Worm (Caenorhabditis elegans) whole organism, L4 larva: ENCODE results near the gene nhr-173.

Source experiments
- F10B5.3 ChIP-seq: sonication (generic microtip); optimal IDR thresholded peaks from 2 replicates; lab custom pipeline; 2016; ENCODE audit warnings: mild to moderate bottlenecking, missing genetic modification characterization, missing compliant biosample characterization
- T20F7.1 ChIP-seq: fragments of 200-800 bp; sonication (Bioruptor generic); optimal IDR thresholded peaks from 2 replicates; lab custom pipeline; 2018; ENCODE audit warnings: mild to moderate bottlenecking, missing genetic modification characterization, missing compliant biosample characterization
- Y75B8A.6 ChIP-seq: fragments of 200-800 bp; sonication (Bioruptor generic); IDR thresholded peaks from 2 replicates; pipeline ENCODE4 v1.3.6; 2022; ENCODE audit warnings: missing genetic modification reagents, missing genetic modification characterization, missing compliant biosample characterization
- aha-1 ChIP-seq: fragments of 150-350 bp; peaks from one replicate; lab custom pipeline; 2014; ENCODE audit warnings: missing biosample characterization, missing genetic modification characterization
- aly-2 ChIP-seq: sonication (generic microtip); optimal IDR thresholded peaks from 2 replicates; lab custom pipeline; 2018; ENCODE audit warnings: missing biosample characterization, missing genetic modification characterization
- attf-4 ChIP-seq: sonication (generic microtip); optimal IDR thresholded peaks from 3 replicates; lab custom pipeline; 2017; ENCODE audit warnings: missing biosample characterization, missing genetic modification characterization
- ceh-44 ChIP-seq: fragments of 200-800 bp; sonication (Bioruptor generic); IDR thresholded peaks from 2 replicates; pipeline ENCODE4 v1.3.6; 2022; ENCODE audit warnings: missing genetic modification reagents, missing genetic modification characterization, missing compliant biosample characterization
- daf-16 ChIP-seq, 3 experiments: sonication (generic microtip); optimal IDR thresholded peaks; 2 replicates each; lab custom pipeline; 2016 to 2017; ENCODE audit warnings: missing genetic modification characterization in 3 of 3, missing genetic modification reagents in 3 of 3, mild to moderate bottlenecking in 2 of 3, missing compliant biosample characterization in 2 of 3, missing biosample characterization in 1 of 3, moderate library complexity in 1 of 3
- dmd-6 ChIP-seq: fragments of 200-800 bp; sonication (Bioruptor generic); IDR thresholded peaks from 2 replicates; pipeline ENCODE4 v1.3.6; 2022; ENCODE audit warnings: missing genetic modification reagents, missing genetic modification characterization, missing compliant biosample characterization
- duxl-1 ChIP-seq: sonication (generic microtip); optimal IDR thresholded peaks from 2 replicates; lab custom pipeline; 2016; ENCODE audit warnings: mild to moderate bottlenecking, missing genetic modification characterization, moderate library complexity, missing compliant biosample characterization; ENCODE audit not compliant: poor library complexity
- dve-1 ChIP-seq: sonication (generic microtip); optimal IDR thresholded peaks from 2 replicates; lab custom pipeline; 2017; ENCODE audit warnings: antibody characterized with exemption, mild to moderate bottlenecking, missing genetic modification characterization, missing compliant biosample characterization; ENCODE audit not compliant: insufficient read depth
- egl-27 ChIP-seq: sonication (generic microtip); optimal IDR thresholded peaks from 3 replicates; lab custom pipeline; 2017; ENCODE audit warnings: missing biosample characterization, missing genetic modification reagents, missing genetic modification characterization
- egl-43 ChIP-seq: fragments of 200-800 bp; sonication (Bioruptor generic); IDR thresholded peaks from 2 replicates; pipeline ENCODE4 v1.3.6; 2022; ENCODE audit warnings: missing genetic modification reagents, missing genetic modification characterization, missing compliant biosample characterization
- hif-1 ChIP-seq, 2 experiments: sonication (generic microtip); optimal IDR thresholded peaks; 2 replicates each; lab custom pipeline; 2016 to 2017; ENCODE audit warnings: missing compliant biosample characterization in 2 of 2, missing genetic modification characterization in 2 of 2, missing genetic modification reagents in 2 of 2, missing genotype in 2 of 2, mild to moderate bottlenecking in 1 of 2
- hlh-11 ChIP-seq: fragments of 200-800 bp; sonication (Bioruptor generic); optimal IDR thresholded peaks from 2 replicates; lab custom pipeline; 2018; ENCODE audit warnings: mild to moderate bottlenecking, missing genetic modification characterization, missing compliant biosample characterization
- lir-3 ChIP-seq: sonication (generic microtip); optimal IDR thresholded peaks from 2 replicates; lab custom pipeline; 2016; ENCODE audit warnings: mild to moderate bottlenecking, missing genetic modification characterization, missing compliant biosample characterization
- mxl-2 ChIP-seq: fragments of 200-800 bp; sonication (Bioruptor generic); conservative IDR thresholded peaks from 2 replicates; pipeline ENCODE4 v1.3.6; 2022; ENCODE audit warnings: missing genetic modification reagents, missing genetic modification characterization, missing compliant biosample characterization
- nhr-111 ChIP-seq: fragments of 200-800 bp; sonication (Bioruptor generic); optimal IDR thresholded peaks from 2 replicates; lab custom pipeline; 2018; ENCODE audit warnings: mild to moderate bottlenecking, missing genetic modification characterization, missing compliant biosample characterization
- nhr-28 ChIP-seq: fragments of 150-350 bp; optimal IDR thresholded peaks from 2 replicates; lab custom pipeline; 2014; ENCODE audit warnings: missing biosample characterization, missing genetic modification characterization
- php-3 ChIP-seq: fragments of 200-800 bp; sonication (Bioruptor generic); IDR thresholded peaks from 2 replicates; pipeline ENCODE4 v1.3.6; 2022; ENCODE audit warnings: missing genetic modification reagents, missing genetic modification characterization, missing compliant biosample characterization
- pqm-1 ChIP-seq: sonication (generic microtip); optimal IDR thresholded peaks from 2 replicates; lab custom pipeline; 2017; ENCODE audit warnings: missing biosample characterization, missing genetic modification characterization
- skn-1 ChIP-seq: fragments of 150-350 bp; optimal IDR thresholded peaks from 2 replicates; lab custom pipeline; 2014; ENCODE audit warnings: missing biosample characterization, missing genetic modification characterization
- unc-39 ChIP-seq: sonication (generic microtip); optimal IDR thresholded peaks from 2 replicates; lab custom pipeline; 2017; ENCODE audit warnings: missing biosample characterization, missing genetic modification characterization
- unc-62 ChIP-seq, 3 experiments: fragments of 150-350 bp in 1 of 3; sonication (generic microtip); optimal IDR thresholded peaks in 2 of 3; peaks in 1 of 3; 1 replicate in 1 of 3; 2 replicates in 2 of 3; lab custom pipeline; 2014 to 2017; ENCODE audit warnings: missing biosample characterization in 3 of 3, missing genetic modification characterization in 3 of 3, missing genetic modification reagents in 3 of 3, missing genotype in 1 of 3
- vab-7 ChIP-seq: fragments of 200-800 bp; sonication (Bioruptor generic); IDR thresholded peaks from 2 replicates; pipeline ENCODE4 v1.3.6; 2022; ENCODE audit warnings: missing genetic modification reagents, missing genetic modification characterization, missing compliant biosample characterization
- zag-1 ChIP-seq: fragments of 150-350 bp; optimal IDR thresholded peaks from 2 replicates; lab custom pipeline; 2014; ENCODE audit warnings: missing biosample characterization, missing genetic modification characterization
- zip-11 ChIP-seq: fragments of 200-800 bp; sonication (Bioruptor generic); IDR thresholded peaks from 2 replicates; pipeline ENCODE4 v1.3.6; 2022; ENCODE audit warnings: missing genetic modification characterization, missing compliant biosample characterization
- zip-2 ChIP-seq: fragments of 150-350 bp; optimal IDR thresholded peaks from 2 replicates; lab custom pipeline; 2014; ENCODE audit warnings: missing biosample characterization, missing genetic modification characterization
- ztf-7 ChIP-seq: fragments of 150-350 bp; optimal IDR thresholded peaks from 2 replicates; lab custom pipeline; 2014; ENCODE audit warnings: missing biosample characterization, missing genetic modification characterization

nhr-173 gene

ce11 chrX:6672519-6672918 lies 17.2 kb downstream of the nhr-173 start, which contains the start of gene col-172 (continued):
- TF ChIP-seq zip-2 (tag; lab: Kevin White, UChicago) = no peak
- TF ChIP-seq zip-11 (GFP tag; lab: Robert Waterston, UW) = no peak
- no peak for TF ChIP-seq php-3 (GFP tag; lab: Robert Waterston, UW)
- TF ChIP-seq, all 104 proteins: peak for 0

DNA sequence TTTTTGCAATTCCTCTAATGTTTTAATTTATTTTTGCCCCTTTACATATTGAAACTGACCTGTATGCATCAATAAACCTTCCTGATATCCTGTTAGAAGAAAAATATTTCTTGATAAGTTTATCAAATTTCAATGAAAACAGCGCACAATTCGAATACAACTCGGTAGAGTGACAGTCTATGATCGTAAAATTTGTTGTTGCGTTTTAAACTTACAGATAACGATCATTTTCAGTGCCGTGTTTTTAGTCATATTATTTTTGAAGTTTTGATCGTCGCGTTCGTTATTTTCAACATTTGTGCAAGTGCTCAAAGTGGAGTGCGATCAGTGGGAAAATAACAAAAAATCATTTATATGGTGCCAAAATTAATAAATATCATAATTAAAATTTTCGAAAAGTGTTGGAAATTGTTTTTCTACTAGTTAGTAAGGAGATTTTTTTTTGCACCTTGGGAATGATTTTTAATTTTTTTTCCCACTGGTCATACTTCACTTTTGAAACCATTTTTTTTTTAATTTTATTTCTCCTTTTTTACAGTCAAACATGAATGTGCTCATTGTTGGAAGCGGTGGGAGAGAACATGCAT lies 19.1 kb downstream of the nhr-173 start, which contains the start of gene F38B6.4:
F38B6.4 (plus strand) TSS at position 537 of the 587 bp plus-strand sequence.
- peak; percentile 45 for TF ChIP-seq hlh-11 (tag; lab: Kevin White, UChicago)
- TF ChIP-seq nhr-28 (tag; lab: Kevin White, UChicago) = peak; percentile 75
- peak; percentile 54; the same call in 1 of the 2 replicates for TF ChIP-seq php-3 (GFP tag; lab: Robert Waterston, UW)
- no peak for TF ChIP-seq vab-7 (GFP tag; lab: Robert Waterston, UW)
- no peak for TF ChIP-seq daf-16 (GFP tag; optimal IDR thresholded peaks at IDR 0.05; lab: Kevin White, UChicago)
- peak; percentile 98 for TF ChIP-seq daf-16 (tag; optimal IDR thresholded peaks at IDR 0.05; lab: Kevin White, UChicago)
- peak; percentile 81 for TF ChIP-seq dve-1 (tag; lab: Kevin White, UChicago)
- peak; percentile 58 for TF ChIP-seq dmd-6 (GFP tag; lab: Robert Waterston, UW)
- no peak for TF ChIP-seq ceh-44 (GFP tag; lab: Robert Waterston, UW)
- TF ChIP-seq aly-2 (tag; lab: Kevin White, UChicago) = no peak
- peak; percentile 48 for TF ChIP-seq pqm-1

DNA sequence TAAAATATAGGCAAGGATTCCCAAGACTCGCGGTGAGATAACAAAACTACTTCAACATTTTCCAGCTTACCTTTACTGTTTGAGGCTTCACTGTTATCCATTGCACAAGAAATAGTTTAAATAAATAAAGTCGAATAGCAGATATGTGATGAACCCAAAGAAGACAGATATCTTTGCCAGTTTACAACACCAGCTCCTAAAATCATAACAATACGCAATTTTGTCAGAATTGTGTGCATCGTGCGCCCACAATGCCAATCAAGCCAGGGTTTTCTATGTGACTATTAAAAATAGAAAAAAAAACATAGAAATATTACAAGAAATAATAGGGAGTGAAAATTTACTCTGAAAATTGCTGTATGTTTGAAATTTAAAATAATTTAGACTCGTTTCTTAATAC lies 27.4 kb downstream of the nhr-173 start, which contains the start of gene F38B6.8:
F38B6.8 (minus strand) TSS at position 101 of the 400 bp plus-strand sequence.
- no peak for TF ChIP-seq duxl-1
- TF ChIP-seq egl-43 (GFP tag; lab: Robert Waterston, UW) = no peak
- TF ChIP-seq unc-62 (GFP tag; optimal IDR thresholded peaks at IDR 0.05 in 1 of 2; lab: Kevin White, UChicago) = peak in 1 of 2 experiments; percentile 13
- TF ChIP-seq unc-62 (tag; optimal IDR thresholded peaks at IDR 0.05; lab: Kevin White, UChicago) = no peak
- no peak for TF ChIP-seq ztf-7 (tag; lab: Kevin White, UChicago)
- no peak for TF ChIP-seq zip-2 (tag; lab: Kevin White, UChicago)
- no peak for TF ChIP-seq zag-1 (tag; lab: Kevin White, UChicago)
- TF ChIP-seq egl-27 (tag; lab: Kevin White, UChicago) = no peak

ce11 chrX:6687345-6687744 lies 32.0 kb downstream of the nhr-173 start:
- TF ChIP-seq nhr-111 (GFP tag; lab: Kevin White, UChicago) (no peak), unc-62 (GFP tag; optimal IDR thresholded peaks at IDR 0.05 in 1 of 2; lab: Kevin White, UChicago) (peak in 1 of 2 experiments; percentile 90), unc-62 (tag; optimal IDR thresholded peaks at IDR 0.05; lab: Kevin White, UChicago) (no peak), mxl-2 (no peak), T20F7.1 (GFP tag; lab: Kevin White, UChicago) (no peak), skn-1 (tag; lab: Kevin White, UChicago) (no peak), F10B5.3 (tag; lab: Kevin White, UChicago) (no peak)

- TF ChIP-seq Y75B8A.6 (GFP tag; lab: Robert Waterston, UW) (no peak), lir-3 (tag; lab: Kevin White, UChicago) (no peak), aha-1 (tag; lab: Kevin White, UChicago) (peak; percentile 66), unc-39 (no peak), attf-4 (no peak), hif-1 (tag; optimal IDR thresholded peaks at IDR 0.05; lab: Kevin White, UChicago) (no peak), zip-11 (GFP tag; lab: Robert Waterston, UW) (no peak)
- TF ChIP-seq, all 104 proteins: peak for 1
Observed at ce11 chrX:6687756-6688155, 32.4 kb downstream of the nhr-173 start.
